Fruit fly (Drosophila melanogaster): ENCODE measurements around the gene Gr5a.

DNA sequence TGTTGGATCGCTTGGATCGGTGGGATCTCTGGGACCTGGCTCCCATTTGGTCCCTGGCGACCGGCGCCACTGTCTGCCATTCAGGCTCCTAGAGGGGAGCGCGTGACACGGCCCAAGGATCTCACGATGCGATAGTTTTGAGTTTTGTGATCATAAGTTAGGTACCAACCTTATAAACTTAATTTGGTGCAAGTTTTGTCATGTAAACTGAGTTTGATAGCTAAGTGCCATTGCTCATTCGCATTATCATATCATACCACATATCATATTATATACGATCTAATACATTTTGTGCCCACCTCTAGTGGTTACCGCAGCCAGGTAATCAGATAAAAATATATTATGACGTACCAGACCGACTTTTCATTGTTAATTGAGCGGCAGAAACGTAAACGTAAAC lies 15.5 kb downstream of the Gr5a start:
- no peak for TF ChIP-seq CG32006 (GFP tag; optimal IDR thresholded peaks at IDR 0.05)
- TF ChIP-seq CG16779 (tag; optimal IDR thresholded peaks at IDR 0.05) = no peak
- TF ChIP-seq CG6854 (GFP tag; optimal IDR thresholded peaks at IDR 0.05) = no peak
- TF ChIP-seq Hr38 (GFP tag; optimal IDR thresholded peaks at IDR 0.05) = no peak
- TF ChIP-seq lz (GFP tag; optimal IDR thresholded peaks at IDR 0.05) = no peak
- TF ChIP-seq CG8119 (GFP tag; IDR thresholded peaks at IDR 0.05) = no peak
- no peak for TF ChIP-seq fkh (GFP tag; optimal IDR thresholded peaks at IDR 0.05)
- TF ChIP-seq CG11294 (GFP tag; IDR thresholded peaks at IDR 0.05) = no peak
